Worm (Caenorhabditis elegans) whole organism, L3 larva: Measurements from ENCODE around the gene cnc-10.

Source experiments
- R02D3.7 ChIP-seq: fragments of 150-350 bp; optimal IDR thresholded peaks from 2 replicates; lab custom pipeline; 2014; ENCODE audit warnings: missing biosample characterization, missing genetic modification characterization
- aly-2 ChIP-seq: fragments of 150-350 bp; optimal IDR thresholded peaks from 2 replicates; lab custom pipeline; 2014; ENCODE audit warnings: missing biosample characterization, missing genetic modification characterization
- ama-1 ChIP-seq: fragments of 150-350 bp; optimal IDR thresholded peaks from 2 replicates; lab custom pipeline; 2018
- ceh-16 ChIP-seq: sonication (generic microtip); optimal IDR thresholded peaks from 2 replicates; lab custom pipeline; 2017; ENCODE audit warnings: missing biosample characterization, missing genetic modification characterization
- ceh-28 ChIP-seq: fragments of 150-350 bp; optimal IDR thresholded peaks from 2 replicates; lab custom pipeline; 2014; ENCODE audit warnings: missing biosample characterization, missing genetic modification reagents, missing genetic modification characterization
- ceh-82 ChIP-seq: fragments of 150-350 bp; optimal IDR thresholded peaks from 2 replicates; lab custom pipeline; 2014; ENCODE audit warnings: missing biosample characterization, missing genetic modification characterization
- ceh-9 ChIP-seq: sonication (generic microtip); optimal IDR thresholded peaks from 2 replicates; lab custom pipeline; 2018; ENCODE audit warnings: missing biosample characterization, missing genetic modification characterization
- egl-27 ChIP-seq: sonication (generic microtip); optimal IDR thresholded peaks from 4 replicates; lab custom pipeline; 2017; ENCODE audit warnings: missing biosample characterization, missing genetic modification reagents, missing genetic modification characterization
- elt-1 ChIP-seq: fragments of 150-350 bp; optimal IDR thresholded peaks from 2 replicates; lab custom pipeline; 2014; ENCODE audit warnings: missing biosample characterization, missing genetic modification characterization
- elt-2 ChIP-seq: sonication (generic microtip); optimal IDR thresholded peaks from 2 replicates; lab custom pipeline; 2016; ENCODE audit warnings: missing genetic modification reagents, mild to moderate bottlenecking, missing genetic modification characterization, missing compliant biosample characterization
- elt-3 ChIP-seq, 3 experiments: fragments of 150-350 bp in 1 of 3; sonication (generic microtip) in 2 of 3; optimal IDR thresholded peaks; 2 replicates in 2 of 3; 4 replicates in 1 of 3; lab custom pipeline; 2014 to 2017; ENCODE audit warnings: missing biosample characterization in 3 of 3, missing genetic modification characterization in 3 of 3
- eor-1 ChIP-seq, 2 experiments: fragments of 150-350 bp; optimal IDR thresholded peaks; 2 replicates each; lab custom pipeline; 2014 to 2018; ENCODE audit warnings: missing biosample characterization in 2 of 2, missing genetic modification characterization in 2 of 2
- fkh-10 ChIP-seq: sonication (generic microtip); optimal IDR thresholded peaks from 2 replicates; lab custom pipeline; 2017; ENCODE audit warnings: missing biosample characterization, missing genetic modification reagents, missing genetic modification characterization
- fos-1 ChIP-seq: fragments of 150-350 bp; optimal IDR thresholded peaks from 2 replicates; lab custom pipeline; 2014; ENCODE audit warnings: missing biosample characterization, missing genetic modification characterization
- hmg-11 ChIP-seq: sonication (generic microtip); optimal IDR thresholded peaks from 2 replicates; lab custom pipeline; 2016; ENCODE audit warnings: missing genetic modification characterization, missing compliant biosample characterization
- jun-1 ChIP-seq: fragments of 150-350 bp; optimal IDR thresholded peaks from 2 replicates; lab custom pipeline; 2014; ENCODE audit warnings: missing biosample characterization, missing genetic modification reagents, missing genetic modification characterization
- lin-15B ChIP-seq: fragments of 150-350 bp; optimal IDR thresholded peaks from 2 replicates; lab custom pipeline; 2014; ENCODE audit warnings: missing biosample characterization, missing genetic modification characterization
- lin-39 ChIP-seq: fragments of 150-350 bp; optimal IDR thresholded peaks from 2 replicates; lab custom pipeline; 2018; ENCODE audit warnings: missing biosample characterization, missing genetic modification reagents, missing genetic modification characterization
- mdl-1 ChIP-seq: fragments of 150-350 bp; optimal IDR thresholded peaks from 2 replicates; lab custom pipeline; 2014; ENCODE audit warnings: missing biosample characterization, missing genetic modification characterization
- mml-1 ChIP-seq: fragments of 150-350 bp; sonication (generic microtip); optimal IDR thresholded peaks from 3 replicates; lab custom pipeline; 2014; ENCODE audit warnings: missing biosample characterization, missing genetic modification characterization
- nfya-1 ChIP-seq: sonication (generic microtip); optimal IDR thresholded peaks from 2 replicates; lab custom pipeline; 2017; ENCODE audit warnings: missing genetic modification characterization, mild to moderate bottlenecking, missing compliant biosample characterization, antibody characterized with exemption, moderate library complexity; ENCODE audit not compliant: insufficient read depth
- nhr-237 ChIP-seq: fragments of 150-350 bp; optimal IDR thresholded peaks from 2 replicates; lab custom pipeline; 2014; ENCODE audit warnings: missing biosample characterization, missing genetic modification characterization
- nhr-25 ChIP-seq: sonication (generic microtip); optimal IDR thresholded peaks from 2 replicates; lab custom pipeline; 2017; ENCODE audit warnings: missing biosample characterization, missing genetic modification characterization
- nhr-28 ChIP-seq: fragments of 150-350 bp; optimal IDR thresholded peaks from 2 replicates; lab custom pipeline; 2014; ENCODE audit warnings: missing biosample characterization, missing genetic modification characterization
- nhr-43 ChIP-seq: sonication (generic microtip); optimal IDR thresholded peaks from 2 replicates; lab custom pipeline; 2016; ENCODE audit warnings: mild to moderate bottlenecking, missing genetic modification characterization, missing compliant biosample characterization; ENCODE audit not compliant: poor library complexity, severe bottlenecking
- nhr-67 ChIP-seq: fragments of 150-350 bp; optimal IDR thresholded peaks from 2 replicates; lab custom pipeline; 2014; ENCODE audit warnings: missing biosample characterization, missing genetic modification characterization
- nhr-76 ChIP-seq: fragments of 150-350 bp; sonication (generic microtip); optimal IDR thresholded peaks from 5 replicates; lab custom pipeline; 2014; ENCODE audit warnings: missing biosample characterization, missing genetic modification characterization
- nhr-77 ChIP-seq: fragments of 150-350 bp; optimal IDR thresholded peaks from 2 replicates; lab custom pipeline; 2014; ENCODE audit warnings: missing biosample characterization, missing genetic modification characterization
- pha-4 ChIP-seq: fragments of 150-350 bp; optimal IDR thresholded peaks from 2 replicates; lab custom pipeline; 2014; ENCODE audit warnings: missing biosample characterization, missing genetic modification reagents, missing genetic modification characterization
- pqm-1 ChIP-seq: fragments of 150-350 bp; optimal IDR thresholded peaks from 2 replicates; lab custom pipeline; 2017; ENCODE audit warnings: missing biosample characterization, missing genetic modification characterization, inconsistent platforms
- skn-1 ChIP-seq: fragments of 150-350 bp; optimal IDR thresholded peaks from 2 replicates; lab custom pipeline; 2014; ENCODE audit warnings: missing biosample characterization, missing genetic modification characterization
- snpc-4 ChIP-seq: fragments of 150-350 bp; optimal IDR thresholded peaks from 2 replicates; lab custom pipeline; 2014; ENCODE audit warnings: missing biosample characterization, missing genetic modification characterization
- tbx-2 ChIP-seq: sonication (generic microtip); optimal IDR thresholded peaks from 2 replicates; lab custom pipeline; 2016; ENCODE audit warnings: mild to moderate bottlenecking, missing genetic modification characterization, missing compliant biosample characterization
- unc-39 ChIP-seq: sonication (generic microtip); optimal IDR thresholded peaks from 4 replicates; lab custom pipeline; 2017; ENCODE audit warnings: missing biosample characterization, missing genetic modification characterization
- zag-1 ChIP-seq: fragments of 150-350 bp; optimal IDR thresholded peaks from 2 replicates; lab custom pipeline; 2014; ENCODE audit warnings: missing biosample characterization, missing genetic modification characterization
- ztf-11 ChIP-seq: fragments of 150-350 bp; optimal IDR thresholded peaks from 2 replicates; lab custom pipeline; 2014; ENCODE audit warnings: missing biosample characterization, missing genetic modification characterization
- ztf-4 ChIP-seq: fragments of 150-350 bp; optimal IDR thresholded peaks from 2 replicates; lab custom pipeline; 2014; ENCODE audit warnings: missing biosample characterization, missing genetic modification characterization

cnc-10 gene

ce11 chrV:11182925-11183324 lies at the start of gene cnc-10:
cnc-10 (plus strand) TSS chrV:11183225.
- TF ChIP-seq nhr-77 (tag; lab: Kevin White, UChicago) (no peak), ceh-16 (tag; lab: Kevin White, UChicago) (no peak), tbx-2 (tag; lab: Kevin White, UChicago) (no peak), nhr-43 (tag; lab: Kevin White, UChicago) (no peak), unc-39 (tag; lab: Kevin White, UChicago) (no peak), R02D3.7 (tag; lab: Kevin White, UChicago) (no peak), ceh-9 (tag; lab: Kevin White, UChicago) (no peak)
- TF ChIP-seq, all 47 proteins: peak for 0

ce11 chrV:11133516-11133915 lies 49.5 kb upstream of the cnc-10 start:
- no peak for TF ChIP-seq eor-1 (tag; optimal IDR thresholded peaks at IDR 0.05; lab: Kevin White, UChicago)
- no peak for TF ChIP-seq skn-1 (tag; lab: Kevin White, UChicago)
- no peak for TF ChIP-seq tbx-2 (tag; lab: Kevin White, UChicago)
- TF ChIP-seq nhr-67, result no peak
- TF ChIP-seq ama-1 (lab: Kevin White, UChicago), result no peak
- no peak for TF ChIP-seq mml-1 (tag; lab: Kevin White, UChicago)
- no peak for TF ChIP-seq ztf-11 (tag; lab: Kevin White, UChicago)
- no peak for TF ChIP-seq nhr-25 (tag; lab: Kevin White, UChicago)
- TF ChIP-seq fkh-10 (GFP tag; lab: Kevin White, UChicago), result no peak
- TF ChIP-seq elt-3 (tag; optimal IDR thresholded peaks at IDR 0.05; lab: Kevin White, UChicago), result no peak
- no peak for TF ChIP-seq nhr-43 (tag; lab: Kevin White, UChicago)
- no peak for TF ChIP-seq nhr-28
- no peak for TF ChIP-seq egl-27 (tag; lab: Kevin White, UChicago)
- no peak for TF ChIP-seq ceh-82 (tag; lab: Kevin White, UChicago)
- no peak for TF ChIP-seq pqm-1 (tag; lab: Kevin White, UChicago)
- TF ChIP-seq jun-1, result no peak
- no peak for TF ChIP-seq mdl-1 (tag; lab: Kevin White, UChicago)
- no peak for TF ChIP-seq unc-39 (tag; lab: Kevin White, UChicago)
- no peak for TF ChIP-seq fos-1

- TF ChIP-seq lin-39 (no peak), ceh-28 (no peak), zag-1 (tag; lab: Kevin White, UChicago) (no peak), ztf-4 (no peak), R02D3.7 (tag; lab: Kevin White, UChicago) (no peak), mdl-1 (tag; lab: Kevin White, UChicago) (no peak), ceh-82 (tag; lab: Kevin White, UChicago) (no peak), nhr-76 (no peak), egl-27 (tag; lab: Kevin White, UChicago) (no peak), nhr-67 (no peak), hmg-11 (tag; lab: Kevin White, UChicago) (no peak), aly-2 (no peak), ama-1 (lab: Kevin White, UChicago) (no peak), pha-4 (tag; lab: Kevin White, UChicago) (no peak)
Observed at ce11 chrV:11134296-11134695, 48.7 kb upstream of the cnc-10 start, which contains the start of gene glb-3. glb-3 (plus strand) TSS chrV:11134596.

ce11 chrV:11140326-11140725 lies 42.7 kb upstream of the cnc-10 start:
- TF ChIP-seq ceh-16 (tag; lab: Kevin White, UChicago), result no peak
- no peak for TF ChIP-seq nhr-237 (tag; lab: Kevin White, UChicago)
- peak; percentile 0 for TF ChIP-seq lin-15B (tag; lab: Kevin White, UChicago)
- TF ChIP-seq mml-1 (tag; lab: Kevin White, UChicago), result no peak
- peak; percentile 26 for TF ChIP-seq nfya-1 (tag; lab: Kevin White, UChicago)
- TF ChIP-seq nhr-76, result no peak
- peak; percentile 62 for TF ChIP-seq pha-4 (tag; lab: Kevin White, UChicago)
- TF ChIP-seq snpc-4 (tag; lab: Kevin White, UChicago), result peak; percentile 4
- TF ChIP-seq elt-1 (tag; lab: Kevin White, UChicago), result no peak
- TF ChIP-seq elt-2 (tag; lab: Kevin White, UChicago), result peak; percentile 40
- TF ChIP-seq ztf-11 (tag; lab: Kevin White, UChicago), result no peak
